Fruit fly (Drosophila melanogaster) whole organism, embryonic: Measurements from ENCODE around the gene CG15741.

Experiments
- CG10543 ChIP-seq: fragments of 200-800 bp; sonication (Bioruptor generic); optimal IDR thresholded peaks from 3 replicates; lab custom pipeline; 2017; ENCODE audit warnings: missing biosample characterization, mild to moderate bottlenecking, missing genetic modification characterization, moderate library complexity
- CG10654 ChIP-seq: fragments of 200-800 bp; sonication (Bioruptor generic); optimal IDR thresholded peaks from 2 replicates; lab custom pipeline; 2016; ENCODE audit warnings: missing biosample characterization, missing genetic modification characterization
- CG11093 ChIP-seq: fragments of 200-800 bp; sonication (Bioruptor generic); IDR thresholded peaks from 3 replicates; pipeline ENCODE4 v1.3.6; 2022; ENCODE audit warnings: missing biosample characterization, missing genetic modification characterization
- CG11695 ChIP-seq: fragments of 200-800 bp; sonication (Bioruptor generic); IDR thresholded peaks from 3 replicates; pipeline ENCODE4 v1.3.6; 2022; ENCODE audit warnings: missing biosample characterization, missing genetic modification characterization
- CG12391 ChIP-seq: fragments of 200-800 bp; sonication (Bioruptor generic); optimal IDR thresholded peaks from 3 replicates; lab custom pipeline; 2018; ENCODE audit warnings: missing biosample characterization, mild to moderate bottlenecking, missing genetic modification characterization, moderate library complexity
- CG12659 ChIP-seq: fragments of 200-800 bp; sonication (Bioruptor generic); optimal IDR thresholded peaks from 3 replicates; lab custom pipeline; 2017; ENCODE audit warnings: mild to moderate bottlenecking, missing biosample characterization, missing genetic modification reagents, missing genetic modification characterization
- CG12942 ChIP-seq: fragments of 200-800 bp; sonication (Bioruptor generic); optimal IDR thresholded peaks from 3 replicates; lab custom pipeline; 2016; ENCODE audit warnings: missing biosample characterization, missing genetic modification characterization
- CG17568 ChIP-seq: fragments of 200-800 bp; sonication (Bioruptor generic); optimal IDR thresholded peaks from 2 replicates; lab custom pipeline; 2018; ENCODE audit warnings: missing biosample characterization, mild to moderate bottlenecking, missing genetic modification characterization, moderate library complexity
- CG17612 ChIP-seq: fragments of 200-800 bp; sonication (Bioruptor generic); IDR thresholded peaks from 2 replicates; pipeline ENCODE4 v1.3.6; 2022; ENCODE audit warnings: missing biosample characterization, missing genetic modification characterization
- CG17912 ChIP-seq: fragments of 200-800 bp; sonication (Bioruptor generic); optimal IDR thresholded peaks from 2 replicates; lab custom pipeline; 2018; ENCODE audit warnings: missing biosample characterization, mild to moderate bottlenecking, missing genetic modification characterization
- CG18011 ChIP-seq: fragments of 200-800 bp; sonication (Bioruptor generic); optimal IDR thresholded peaks from 2 replicates; lab custom pipeline; 2017; ENCODE audit warnings: missing biosample characterization, missing genetic modification characterization, mild to moderate bottlenecking, moderate library complexity, missing genotype
- CG2712 ChIP-seq: fragments of 200-800 bp; optimal IDR thresholded peaks from 3 replicates; lab custom pipeline; 2019; ENCODE audit warnings: missing biosample characterization, mild to moderate bottlenecking, missing genetic modification characterization, moderate library complexity
- CG34376 ChIP-seq: fragments of 200-800 bp; sonication (Bioruptor generic); optimal IDR thresholded peaks from 2 replicates; lab custom pipeline; 2018; ENCODE audit warnings: missing biosample characterization, mild to moderate bottlenecking, missing genetic modification characterization
- CG3838 ChIP-seq: fragments of 200-800 bp; sonication (Bioruptor generic); optimal IDR thresholded peaks from 3 replicates; lab custom pipeline; 2016; ENCODE audit warnings: missing biosample characterization, missing genetic modification characterization
- CG4282 ChIP-seq: fragments of 200-800 bp; sonication (Bioruptor generic); optimal IDR thresholded peaks from 2 replicates; lab custom pipeline; 2016; ENCODE audit warnings: missing biosample characterization, missing genetic modification characterization
- CG5953 ChIP-seq: fragments of 200-800 bp; sonication (Bioruptor generic); IDR thresholded peaks from 2 replicates; pipeline ENCODE4 v1.3.6; 2022; ENCODE audit warnings: missing biosample characterization, missing genetic modification characterization
- CG6272 ChIP-seq: fragments of 200-800 bp; sonication (Bioruptor generic); IDR thresholded peaks from 2 replicates; pipeline ENCODE4 v1.3.6; 2022; ENCODE audit warnings: missing biosample characterization, missing genetic modification characterization
- CG7928 ChIP-seq: fragments of 200-800 bp; sonication (Bioruptor generic); optimal IDR thresholded peaks from 2 replicates; lab custom pipeline; 2017; ENCODE audit warnings: missing biosample characterization, mild to moderate bottlenecking, missing genetic modification characterization
- CG8359 ChIP-seq: fragments of 200-800 bp; sonication (Bioruptor generic); optimal IDR thresholded peaks from 2 replicates; lab custom pipeline; 2017; ENCODE audit warnings: missing biosample characterization, mild to moderate bottlenecking, missing genetic modification characterization, borderline replicate concordance
- CG9215 ChIP-seq: fragments of 200-800 bp; sonication (Bioruptor generic); IDR thresholded peaks from 2 replicates; pipeline ENCODE4 v1.3.6; 2022; ENCODE audit warnings: missing biosample characterization, missing genetic modification characterization
- Dp ChIP-seq: fragments of 200-800 bp; sonication (Bioruptor generic); optimal IDR thresholded peaks from 2 replicates; lab custom pipeline; 2018; ENCODE audit warnings: missing biosample characterization, mild to moderate bottlenecking, missing genetic modification characterization, moderate library complexity
- ERR ChIP-seq: fragments of 200-800 bp; sonication (Bioruptor generic); optimal IDR thresholded peaks from 2 replicates; lab custom pipeline; 2016; ENCODE audit warnings: missing biosample characterization, missing genetic modification characterization
- Hr78 ChIP-seq, 2 experiments: fragments of 200-800 bp in 1 of 2; fragments of >200 bp in 1 of 2; sonication (Bioruptor generic) in 1 of 2; optimal IDR thresholded peaks; 2 replicates each; lab custom pipeline; 2017 to 2019; ENCODE audit warnings: missing biosample characterization in 2 of 2, missing genetic modification characterization in 2 of 2, mild to moderate bottlenecking in 1 of 2, moderate library complexity in 1 of 2
- Jarid2 ChIP-seq: fragments of 200-800 bp; sonication (Bioruptor generic); optimal IDR thresholded peaks from 3 replicates; lab custom pipeline; 2017; ENCODE audit warnings: mild to moderate bottlenecking, missing biosample characterization, missing genetic modification reagents, missing genetic modification characterization
- MBD-R2 ChIP-seq: fragments of 200-800 bp; sonication (Bioruptor generic); IDR thresholded peaks from 2 replicates; pipeline ENCODE4 v1.3.6; 2022; ENCODE audit warnings: missing biosample characterization, missing genetic modification characterization
- Nf-YC ChIP-seq: fragments of 200-800 bp; optimal IDR thresholded peaks from 3 replicates; lab custom pipeline; 2019; ENCODE audit warnings: missing biosample characterization, mild to moderate bottlenecking, missing genetic modification characterization, moderate library complexity
- Stat92E ChIP-seq, 3 experiments: fragments of >200 bp in 2 of 3; fragments of 200-800 bp in 1 of 3; sonication (Bioruptor generic) in 1 of 3; optimal IDR thresholded peaks; 2 replicates each; lab custom pipeline; 2017 to 2019; ENCODE audit warnings: missing biosample characterization in 3 of 3, missing genetic modification characterization in 3 of 3, mild to moderate bottlenecking in 1 of 3, moderate library complexity in 1 of 3
- Trl ChIP-seq, 3 experiments: fragments of >200 bp in 2 of 3; fragments of 200-800 bp in 1 of 3; sonication (Bioruptor generic) in 1 of 3; optimal IDR thresholded peaks; 2 replicates in 1 of 3; 3 replicates in 2 of 3; lab custom pipeline; 2016 to 2017; ENCODE audit warnings: missing biosample characterization in 1 of 3, missing genetic modification characterization in 1 of 3
- ab ChIP-seq: fragments of 200-800 bp; sonication (Bioruptor generic); optimal IDR thresholded peaks from 2 replicates; lab custom pipeline; 2016; ENCODE audit warnings: missing biosample characterization, missing genetic modification characterization
- chif ChIP-seq, 2 experiments: fragments of 200-800 bp; sonication (Bioruptor generic); optimal IDR thresholded peaks; 3 replicates each; lab custom pipeline; 2016; ENCODE audit warnings: missing biosample characterization in 2 of 2, missing genetic modification characterization in 2 of 2
- chinmo ChIP-seq: fragments of 200-800 bp; sonication (Bioruptor generic); IDR thresholded peaks from 4 replicates; pipeline ENCODE4 v1.3.6; 2022; ENCODE audit warnings: missing biosample characterization, missing genetic modification characterization; ENCODE audit not compliant: partially characterized antibody
- ci ChIP-seq: fragments of 200-800 bp; sonication (Bioruptor generic); IDR thresholded peaks from 3 replicates; pipeline ENCODE4 v1.3.6; 2022; ENCODE audit warnings: missing biosample characterization, missing genetic modification characterization
- cwo ChIP-seq: fragments of 200-800 bp; sonication (Bioruptor generic); optimal IDR thresholded peaks from 3 replicates; lab custom pipeline; 2017; ENCODE audit warnings: missing biosample characterization, missing genetic modification characterization, mild to moderate bottlenecking, moderate library complexity, missing genetic modification reagents
- disco-r ChIP-seq: fragments of 200-800 bp; sonication (Bioruptor generic); optimal IDR thresholded peaks from 2 replicates; lab custom pipeline; 2016; ENCODE audit warnings: missing biosample characterization, missing genetic modification characterization
- ems ChIP-seq: fragments of 200-800 bp; sonication (Bioruptor generic); optimal IDR thresholded peaks from 3 replicates; lab custom pipeline; 2016; ENCODE audit warnings: missing biosample characterization, missing genetic modification characterization
- fd64A ChIP-seq: fragments of 200-800 bp; sonication (Bioruptor generic); optimal IDR thresholded peaks from 3 replicates; lab custom pipeline; 2018; ENCODE audit warnings: missing biosample characterization, mild to moderate bottlenecking, missing genetic modification characterization
- gce ChIP-seq: fragments of 200-800 bp; sonication (Bioruptor generic); IDR thresholded peaks from 3 replicates; pipeline ENCODE4 v1.3.6; 2022; ENCODE audit warnings: missing biosample characterization, missing genetic modification characterization
- gsb ChIP-seq: fragments of 200-800 bp; sonication (Bioruptor generic); IDR thresholded peaks from 2 replicates; pipeline ENCODE4 v1.3.6; 2022; ENCODE audit warnings: missing biosample characterization, missing genetic modification characterization
- lov ChIP-seq, 2 experiments: fragments of 200-800 bp in 1 of 2; fragments of >200 bp in 1 of 2; sonication (Bioruptor generic) in 1 of 2; IDR thresholded peaks in 1 of 2; optimal IDR thresholded peaks in 1 of 2; 2 replicates in 1 of 2; 3 replicates in 1 of 2; pipeline versions ENCODE4 v1.3.6 to Lab custom; 2017 to 2022; ENCODE audit warnings: missing biosample characterization in 1 of 2, missing genetic modification characterization in 1 of 2
- maf-S ChIP-seq: fragments of 200-800 bp; sonication (Bioruptor generic); optimal IDR thresholded peaks from 2 replicates; lab custom pipeline; 2016; ENCODE audit warnings: missing biosample characterization, missing genetic modification characterization
- mirr ChIP-seq: fragments of 200-800 bp; sonication (Bioruptor generic); optimal IDR thresholded peaks from 3 replicates; lab custom pipeline; 2018; ENCODE audit warnings: missing biosample characterization, mild to moderate bottlenecking, missing genetic modification characterization
- nerfin-1 ChIP-seq: fragments of 200-800 bp; sonication (Bioruptor generic); optimal IDR thresholded peaks from 3 replicates; lab custom pipeline; 2019; ENCODE audit warnings: missing biosample characterization, mild to moderate bottlenecking, missing genetic modification characterization, moderate library complexity
- pzg ChIP-seq: fragments of 200-800 bp; sonication (Bioruptor generic); optimal IDR thresholded peaks from 3 replicates; lab custom pipeline; 2018; ENCODE audit warnings: missing biosample characterization, mild to moderate bottlenecking, missing genetic modification characterization, moderate library complexity
- ranshi ChIP-seq: fragments of 200-800 bp; sonication (Bioruptor generic); IDR thresholded peaks from 2 replicates; pipeline ENCODE4 v1.3.6; 2022; ENCODE audit warnings: missing biosample characterization, missing genetic modification characterization
- run ChIP-seq: fragments of 200-800 bp; sonication (Bioruptor generic); optimal IDR thresholded peaks from 3 replicates; lab custom pipeline; 2018; ENCODE audit warnings: missing biosample characterization, mild to moderate bottlenecking, missing genetic modification characterization
- wor ChIP-seq: fragments of 200-800 bp; sonication (Bioruptor generic); IDR thresholded peaks from 2 replicates; pipeline ENCODE4 v1.3.6; 2022; ENCODE audit warnings: missing biosample characterization, missing genetic modification characterization

The CG15741 gene

dm6 chrX:11857522-11858438 is 20.0 kb upstream of the CG15741 start (continued):
- TF ChIP-seq CG10654 (peak; percentile 34), CG3838 (GFP tag; lab: Kevin White, UChicago) (no peak), CG11093 (peak; percentile 77), CG4282 (GFP tag; lab: Kevin White, UChicago) (no peak), CG2712 (tag; lab: Kevin White, UChicago) (peak; percentile 94), fd64A (GFP tag; lab: Kevin White, UChicago) (peak; percentile 69), maf-S (peak; percentile 5), wor (GFP tag; lab: Robert Waterston, UW) (peak; percentile 42; the same call in 1 of the 2 replicates), CG12659 (GFP tag; lab: Kevin White, UChicago) (peak; percentile 64), CG9215 (peak; percentile 53; the same call in 1 of the 2 replicates), run (tag; lab: Kevin White, UChicago) (peak; percentile 10), CG17568 (GFP tag; lab: Kevin White, UChicago) (no peak), CG12942 (GFP tag; lab: Kevin White, UChicago) (peak; percentile 46), ab (GFP tag; lab: Kevin White, UChicago) (no peak), ems (GFP tag; lab: Kevin White, UChicago) (peak; percentile 40), cwo (peak; percentile 46), mirr (no peak), disco-r (GFP tag; lab: Kevin White, UChicago) (peak; percentile 52), CG8359 (GFP tag; lab: Kevin White, UChicago) (peak; percentile 71), chinmo (GFP tag; lab: Robert Waterston, UW) (no peak), CG5953 (GFP tag; lab: Robert Waterston, UW) (no peak), CG17912 (GFP tag; lab: Kevin White, UChicago) (peak; percentile 70), ranshi (peak; percentile 75), CG11695 (GFP tag; lab: Robert Waterston, UW) (peak; percentile 81), CG12391 (tag; lab: Kevin White, UChicago) (peak; percentile 78), Trl (optimal IDR thresholded peaks at IDR 0.05; lab: Kevin White, UChicago) (no peak), Trl (GFP tag; optimal IDR thresholded peaks at IDR 0.05; lab: Kevin White, UChicago) (peak; percentile 67), CG10543 (GFP tag; lab: Kevin White, UChicago) (peak; percentile 18), CG18011 (no peak), Dp (GFP tag; lab: Kevin White, UChicago) (no peak), Hr78 (GFP tag; optimal IDR thresholded peaks at IDR 0.05; lab: Kevin White, UChicago) (peak in 1 of 2 experiments; percentile 72), CG7928 (GFP tag; lab: Kevin White, UChicago) (peak; percentile 36), CG34376 (GFP tag; lab: Kevin White, UChicago) (no peak), CG17612 (peak; percentile 25; the same call in 1 of the 2 replicates), nerfin-1 (tag; lab: Kevin White, UChicago) (peak; percentile 62), Stat92E (GFP tag; optimal IDR thresholded peaks at IDR 0.05; lab: Kevin White, UChicago) (no peak), ci (GFP tag; lab: Robert Waterston, UW) (peak; percentile 97), ERR (peak; percentile 44), lov (optimal IDR thresholded peaks at IDR 0.05; lab: Kevin White, UChicago) (no peak), lov (GFP tag; IDR thresholded peaks at IDR 0.05; lab: Robert Waterston, UW) (peak; percentile 62; the same call in 1 of the 3 replicates), pzg (no peak), gsb (GFP tag; lab: Robert Waterston, UW) (peak; percentile 37; the same call in 1 of the 2 replicates), Jarid2 (peak; percentile 24), CG6272 (GFP tag; lab: Robert Waterston, UW) (peak; percentile 74), chif (GFP tag; optimal IDR thresholded peaks at IDR 0.05; lab: Kevin White, UChicago) (peak; percentile 39 to 57), gce (peak; percentile 91; the same call in 2 of the 3 replicates), Nf-YC (peak; percentile 49), MBD-R2 (GFP tag; lab: Robert Waterston, UW) (no peak)
